Worm (Caenorhabditis elegans): Measurements from ENCODE around the gene srz-20.

DNA sequence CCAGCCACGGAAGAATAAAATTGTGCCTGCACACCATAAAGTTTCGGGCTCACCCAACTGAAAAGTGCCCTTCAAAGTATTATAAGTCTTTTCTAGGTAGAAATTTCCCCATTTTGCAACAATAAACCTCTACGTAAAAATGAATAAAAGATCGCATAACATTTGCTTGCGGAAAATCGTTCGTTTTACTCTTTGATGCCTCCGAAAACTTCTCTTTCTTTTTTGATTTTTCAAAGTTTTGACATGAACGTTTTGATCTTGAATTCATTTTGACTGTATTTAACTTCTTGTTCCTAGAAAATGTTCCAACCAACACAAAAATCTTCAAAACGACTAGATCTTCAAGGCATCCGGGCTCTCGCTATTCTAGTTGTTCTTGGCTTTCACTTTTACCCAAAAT lies 26.4 kb upstream of the srz-20 start, which contains the start of gene oac-21:
- TF ChIP-seq tbx-8 (GFP tag; optimal IDR thresholded peaks at IDR 0.05) (no peak), nhr-237 (tag; optimal IDR thresholded peaks at IDR 0.05) (no peak), cnd-1 (tag; optimal IDR thresholded peaks at IDR 0.05) (no peak), nhr-28 (tag; optimal IDR thresholded peaks at IDR 0.05) (no peak), ztf-11 (tag; optimal IDR thresholded peaks at IDR 0.05) (no peak), unc-39 (tag; optimal IDR thresholded peaks at IDR 0.05) (no peak), blmp-1 (tag; optimal IDR thresholded peaks at IDR 0.05) (no peak), ces-1 (GFP tag; optimal IDR thresholded peaks at IDR 0.05) (no peak), flh-1 (GFP tag; optimal IDR thresholded peaks at IDR 0.05) (no peak), ceh-43 (GFP tag; optimal IDR thresholded peaks at IDR 0.05) (no peak), nhr-76 (tag; optimal IDR thresholded peaks at IDR 0.05) (no peak), mab-5 (tag; optimal IDR thresholded peaks at IDR 0.05) (no peak)

All from whole organism, mixed stage, embryonic.